Worm (Caenorhabditis elegans): Measurements from ENCODE around the gene ddx-35.
A peak's percentile ranks its signal among the peaks of the same experiment; 100 is the strongest.

ddx-35 gene

DNA sequence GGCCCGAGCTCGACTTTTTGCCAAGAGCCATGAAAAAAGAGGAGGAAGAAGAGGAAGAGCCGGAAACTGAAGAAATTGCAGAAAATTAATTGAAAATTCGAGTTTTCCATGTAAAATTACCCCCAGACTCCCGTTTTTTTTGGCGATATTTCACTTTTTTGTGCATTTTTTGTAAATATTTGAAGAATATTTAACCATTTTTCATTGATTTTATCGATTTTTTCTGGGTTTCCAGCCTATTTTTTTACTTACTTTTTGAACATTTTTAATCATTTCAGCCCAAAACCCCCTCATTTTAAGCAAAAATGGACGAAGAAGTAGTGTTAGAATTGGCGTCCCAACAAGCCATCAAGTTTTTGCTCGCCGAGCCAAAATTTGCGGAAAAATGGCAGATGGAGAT, 22.2 kb upstream of the ddx-35 start, which contains the start of gene Y22D7AL.7:
TSS of gene Y22D7AL.7 (plus strand) at position 301 of the 400 bp plus-strand sequence.
- no peak for TF ChIP-seq unc-62 (GFP tag; optimal IDR thresholded peaks at IDR 0.05)
- TF ChIP-seq lin-40 (tag; optimal IDR thresholded peaks at IDR 0.05) = no peak
- no peak for TF ChIP-seq madf-3 (GFP tag; IDR thresholded peaks at IDR 0.05)
- no peak for TF ChIP-seq ekl-4 (GFP tag; IDR thresholded peaks at IDR 0.05)
- TF ChIP-seq attf-6 (GFP tag; IDR thresholded peaks at IDR 0.05) = no peak
- TF ChIP-seq C17E4.6 (GFP tag; IDR thresholded peaks at IDR 0.05) = no peak
- no peak for TF ChIP-seq ama-1 (optimal IDR thresholded peaks at IDR 0.05)
- no peak for TF ChIP-seq ama-1 (GFP tag; optimal IDR thresholded peaks at IDR 0.05)
- TF ChIP-seq egl-44 (GFP tag; IDR thresholded peaks at IDR 0.05) = no peak
- no peak for TF ChIP-seq F10E7.11 (tag; optimal IDR thresholded peaks at IDR 0.05)
- no peak for TF ChIP-seq cebp-2 (GFP tag; IDR thresholded peaks at IDR 0.05)
- no peak for TF ChIP-seq K11D2.4 (GFP tag; IDR thresholded peaks at IDR 0.05)
- no peak for TF ChIP-seq B0261.1 (tag; optimal IDR thresholded peaks at IDR 0.05)
- TF ChIP-seq B0019.2 (GFP tag; conservative IDR thresholded peaks at IDR 0.05) = no peak
- no peak for TF ChIP-seq F39B2.1 (GFP tag; IDR thresholded peaks at IDR 0.05)
- TF ChIP-seq mxl-1 (tag; optimal IDR thresholded peaks at IDR 0.05) = no peak

ce11 chrIII:1575651-1576050, 21.4 kb upstream of the ddx-35 start:
- TF ChIP-seq egrh-3 (GFP tag; IDR thresholded peaks at IDR 0.05) (peak; percentile 57; the same call in 1 of the 2 replicates), zfh-2 (GFP tag; conservative IDR thresholded peaks at IDR 0.05) (0 out of 2 replicates have a peak, but pooled peaks have one; percentile 9), lsy-27 (tag; optimal IDR thresholded peaks at IDR 0.05; ENCODE audit: borderline replicate concordance, insufficient read depth) (no peak)

ce11 chrIII:1570006-1570405, 15.8 kb upstream of the ddx-35 start, which contains the start of gene rep-1:
TSS of gene rep-1 (plus strand) at chrIII:1570306.
- no peak for TF ChIP-seq gei-17 (GFP tag; optimal IDR thresholded peaks at IDR 0.05)
- TF ChIP-seq mes-4 (tag; optimal IDR thresholded peaks at IDR 0.05) = no peak
- TF ChIP-seq madf-10 (tag; optimal IDR thresholded peaks at IDR 0.05) = no peak
- no peak for TF ChIP-seq ccch-3 (GFP tag; optimal IDR thresholded peaks at IDR 0.05)
- no peak for TF ChIP-seq F52B5.7 (tag; optimal IDR thresholded peaks at IDR 0.05)
- TF ChIP-seq nhr-27 (tag; optimal IDR thresholded peaks at IDR 0.05) = no peak
- TF ChIP-seq Y95B8A.8 (GFP tag; IDR thresholded peaks at IDR 0.05) = no peak
- no peak for TF ChIP-seq ceh-58 (GFP tag; IDR thresholded peaks at IDR 0.05)
- TF ChIP-seq attf-3 (GFP tag; conservative IDR thresholded peaks at IDR 0.05) = no peak
- no peak for TF ChIP-seq F57C9.4 (tag; optimal IDR thresholded peaks at IDR 0.05)
- TF ChIP-seq hlh-26 (GFP tag; conservative IDR thresholded peaks at IDR 0.05) = no peak
- TF ChIP-seq lin-26 (GFP tag; IDR thresholded peaks at IDR 0.05) = no peak
- TF ChIP-seq nfya-1 (tag; optimal IDR thresholded peaks at IDR 0.05; ENCODE audit: borderline replicate concordance, insufficient read depth) = no peak
- TF ChIP-seq ceh-79 (tag; optimal IDR thresholded peaks at IDR 0.05) = no peak
- no peak for TF ChIP-seq mxl-1 (tag; optimal IDR thresholded peaks at IDR 0.05)
- TF ChIP-seq hsf-1 (GFP tag; IDR thresholded peaks at IDR 0.05) = no peak
- TF ChIP-seq ama-1 (optimal IDR thresholded peaks at IDR 0.05) = no peak
- TF ChIP-seq ama-1 (GFP tag; optimal IDR thresholded peaks at IDR 0.05) = no peak
- TF ChIP-seq attf-6 (GFP tag; IDR thresholded peaks at IDR 0.05) = no peak
- no peak for TF ChIP-seq dpff-1 (tag; optimal IDR thresholded peaks at IDR 0.05)

DNA sequence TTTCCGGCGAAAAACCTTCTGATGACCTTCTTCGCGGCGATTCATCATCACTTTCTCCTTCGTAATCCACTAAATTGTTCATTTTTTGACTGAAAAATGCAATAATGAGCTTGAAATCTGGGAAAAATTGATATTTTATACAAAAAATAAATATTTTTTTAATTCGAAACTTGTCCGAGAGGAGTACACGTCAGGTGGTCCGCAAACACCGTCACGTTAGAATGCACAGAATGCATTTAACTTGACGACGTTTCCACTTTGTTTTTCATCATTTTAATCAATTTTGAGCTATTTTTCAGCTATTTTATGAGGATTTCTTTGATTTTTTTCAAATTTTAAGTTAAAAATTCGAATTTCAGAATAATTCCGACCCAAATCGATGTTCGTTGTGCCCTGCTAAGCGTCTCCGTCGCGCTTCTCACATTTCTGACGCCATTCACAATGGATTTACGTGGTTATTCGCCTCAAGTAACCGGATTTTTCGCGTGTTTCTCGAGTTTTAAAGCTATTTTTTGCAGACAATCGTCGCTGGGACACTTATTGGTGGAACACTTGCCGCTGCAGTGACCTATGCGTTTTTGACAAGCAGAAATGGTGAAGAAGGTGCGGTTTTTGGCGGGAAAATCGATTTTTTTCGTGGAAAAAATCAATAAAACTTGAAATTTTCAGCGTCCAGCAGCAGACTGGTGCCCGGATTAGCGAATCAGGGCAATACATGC, 4.4 kb upstream of the ddx-35 start, which contains the start of the genes eelo-1 and Y67D2.2:
TSS of gene eelo-1 (minus strand) at position 89 of the 719 bp plus-strand sequence.
TSS of gene Y67D2.2 (plus strand) at position 360 of the 719 bp plus-strand sequence.
- TF ChIP-seq ceh-79 (tag; optimal IDR thresholded peaks at IDR 0.05) = no peak
- no peak for TF ChIP-seq lir-1 (GFP tag; conservative IDR thresholded peaks at IDR 0.05)
- peak; percentile 55; the same call in 1 of the 2 replicates for TF ChIP-seq ekl-4 (GFP tag; IDR thresholded peaks at IDR 0.05)
- TF ChIP-seq snpc-1.3 (tag; optimal IDR thresholded peaks at IDR 0.05; ENCODE audit: insufficient read depth) = peak; percentile 13
- TF ChIP-seq Y95B8A.8 (GFP tag; IDR thresholded peaks at IDR 0.05) = no peak
- peak in 1 of 3 experiments; percentile 58 for TF ChIP-seq lin-35 (GFP tag; optimal IDR thresholded peaks at IDR 0.05)
- TF ChIP-seq tbx-9 (tag; optimal IDR thresholded peaks at IDR 0.05; ENCODE audit: borderline replicate concordance) = no peak
- peak; percentile 68 for TF ChIP-seq mcd-1 (GFP tag; IDR thresholded peaks at IDR 0.05)
- TF ChIP-seq rec-8 (tag; optimal IDR thresholded peaks at IDR 0.05) = no peak
- TF ChIP-seq dpl-1 (GFP tag; optimal IDR thresholded peaks at IDR 0.05) = peak; percentile 14
- no peak for TF ChIP-seq attf-3 (GFP tag; conservative IDR thresholded peaks at IDR 0.05)
- no peak for TF ChIP-seq hmg-20 (GFP tag; IDR thresholded peaks at IDR 0.05)
- TF ChIP-seq tbp1 (GFP tag; optimal IDR thresholded peaks at IDR 0.05) = peak; percentile 1
